Fruit fly (Drosophila melanogaster): ENCODE measurements around the gene CG14795.

Gene CG14795

DNA sequence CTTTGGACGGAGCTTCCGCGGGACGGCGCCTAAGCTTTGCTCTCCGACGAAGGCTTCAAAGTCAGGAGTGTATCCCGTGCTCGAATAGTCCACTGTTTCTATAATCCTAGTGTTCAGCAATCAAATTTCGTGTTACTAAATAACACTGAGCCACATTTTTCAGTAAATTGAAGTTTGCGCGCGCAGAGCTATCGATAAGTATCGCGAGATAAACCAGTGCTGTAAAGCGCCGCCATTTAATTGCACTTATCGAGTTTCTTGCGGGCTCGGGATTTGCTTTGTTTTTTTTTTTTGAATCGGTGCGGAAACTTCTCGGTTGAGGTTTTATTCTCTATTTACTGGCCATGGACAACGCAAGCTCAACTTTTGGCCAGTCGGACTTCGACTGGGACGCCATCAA lies 35.8 kb downstream of the CG14795 start, which contains the start of the genes Rab27 and mei-38:
Gene Rab27 (minus strand): TSS at position 127 of the 400 bp plus-strand sequence.
Gene mei-38 (plus strand): TSS at position 216 of the 400 bp plus-strand sequence.
- TF ChIP-seq Ets98B (GFP tag; IDR thresholded peaks at IDR 0.05), result peak; percentile 21
- TF ChIP-seq CG4496 (GFP tag; IDR thresholded peaks at IDR 0.05), result 0 out of 3 replicates have a peak, but pooled peaks have one; percentile 37
- no peak for TF ChIP-seq Snoo (tag; optimal IDR thresholded peaks at IDR 0.05)

DNA sequence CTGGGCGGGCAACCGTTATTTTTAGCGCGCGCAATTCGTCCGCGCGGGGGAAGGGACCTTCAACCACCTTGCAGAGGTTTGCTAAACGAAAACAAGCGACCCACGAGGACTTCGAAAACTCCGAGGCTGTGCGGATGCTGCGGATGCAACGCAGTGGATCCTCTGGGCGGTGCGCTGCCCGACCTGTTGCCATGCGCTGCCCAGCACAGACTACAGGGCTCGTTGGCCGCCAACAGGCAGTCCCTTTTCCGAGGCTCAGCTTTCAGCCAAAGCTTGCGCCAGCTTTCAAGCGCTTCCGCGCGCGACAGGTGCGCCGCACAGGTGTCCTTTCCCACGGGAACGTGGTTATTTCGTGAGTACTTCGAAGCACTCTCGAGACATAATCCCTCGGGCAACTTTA lies 36.2 kb downstream of the CG14795 start:
- TF ChIP-seq CG12605 (GFP tag; IDR thresholded peaks at IDR 0.05) (peak; percentile 56; the same call in 1 of the 2 replicates), Pif1A (GFP tag; optimal IDR thresholded peaks at IDR 0.05) (no peak), Pif1B (GFP tag; optimal IDR thresholded peaks at IDR 0.05) (no peak), CG8301 (tag; optimal IDR thresholded peaks at IDR 0.05) (no peak)

DNA sequence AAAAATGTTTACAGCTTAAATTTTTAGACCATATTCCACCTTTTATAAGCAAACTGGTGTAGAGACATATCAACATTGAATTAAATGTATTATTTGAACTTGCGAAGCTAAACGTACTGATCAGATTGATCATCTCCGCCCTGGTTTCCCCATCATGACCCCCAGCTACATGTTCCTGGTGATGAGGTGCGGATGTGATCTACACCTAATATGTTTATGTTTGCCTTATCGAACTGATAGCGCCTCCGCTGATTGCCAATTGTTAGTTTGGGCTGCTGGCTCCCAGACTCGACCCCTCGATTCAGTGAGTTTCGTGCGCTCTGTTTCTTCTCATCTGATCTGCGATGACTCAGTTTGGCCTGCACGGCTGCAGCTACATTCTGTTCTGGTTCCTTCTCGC lies 40.4 kb downstream of the CG14795 start, which contains the start of gene CG14780:
Gene CG14780 (plus strand): TSS at position 301 of the 400 bp plus-strand sequence.
- TF ChIP-seq Pif1B (GFP tag; optimal IDR thresholded peaks at IDR 0.05) (no peak), CG8159 (tag; optimal IDR thresholded peaks at IDR 0.05) (no peak), Pif1A (GFP tag; optimal IDR thresholded peaks at IDR 0.05) (no peak), CG13204 (GFP tag; optimal IDR thresholded peaks at IDR 0.05) (no peak), D1 (tag; optimal IDR thresholded peaks at IDR 0.05) (no peak), CG15710 (tag; optimal IDR thresholded peaks at IDR 0.05) (no peak), CG17806 (tag; optimal IDR thresholded peaks at IDR 0.05) (no peak), rn (GFP tag; IDR thresholded peaks at IDR 0.05) (no peak), CG34367 (tag; optimal IDR thresholded peaks at IDR 0.05) (no peak), Snoo (tag; optimal IDR thresholded peaks at IDR 0.05) (no peak), CG9948 (tag; optimal IDR thresholded peaks at IDR 0.05) (no peak), CG4496 (GFP tag; IDR thresholded peaks at IDR 0.05) (no peak), CG32121 (GFP tag; IDR thresholded peaks at IDR 0.05) (no peak), fd96Ca (GFP tag; IDR thresholded peaks at IDR 0.05) (no peak), EcR (GFP tag; optimal IDR thresholded peaks at IDR 0.05) (no peak), CG14655 (GFP tag; optimal IDR thresholded peaks at IDR 0.05) (no peak), Ets98B (GFP tag; IDR thresholded peaks at IDR 0.05) (no peak)

DNA sequence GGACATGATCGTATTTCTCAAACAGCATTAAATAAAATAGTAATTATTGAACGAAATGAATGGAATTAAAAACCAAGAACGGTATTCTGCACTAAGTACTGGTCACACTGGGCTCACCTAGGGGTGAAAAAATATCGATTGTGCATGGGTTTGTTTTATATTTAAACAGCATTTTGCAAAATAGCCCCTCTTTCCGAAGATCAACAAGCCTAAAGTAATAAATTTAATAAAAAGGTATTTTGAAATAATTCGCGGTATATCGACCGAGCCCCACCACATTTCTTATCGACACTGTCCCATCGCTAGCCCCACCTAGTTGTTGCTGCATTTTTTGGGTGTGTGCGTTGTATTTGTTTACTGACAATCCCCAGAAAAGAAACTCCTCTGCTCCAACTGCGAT lies 42.0 kb downstream of the CG14795 start, which contains the start of gene pck:
Gene pck (plus strand): TSS at position 105 of the 400 bp plus-strand sequence.
- TF ChIP-seq CG32121 (GFP tag; IDR thresholded peaks at IDR 0.05) (peak; percentile 47; the same call in 1 of the 2 replicates), CG12605 (GFP tag; IDR thresholded peaks at IDR 0.05) (no peak), CG8159 (tag; optimal IDR thresholded peaks at IDR 0.05) (peak; percentile 1), CG13204 (GFP tag; optimal IDR thresholded peaks at IDR 0.05) (no peak), EcR (GFP tag; optimal IDR thresholded peaks at IDR 0.05) (no peak), CG14655 (GFP tag; optimal IDR thresholded peaks at IDR 0.05) (no peak), Snoo (tag; optimal IDR thresholded peaks at IDR 0.05) (peak; percentile 10), CG34367 (tag; optimal IDR thresholded peaks at IDR 0.05) (no peak), CG15710 (tag; optimal IDR thresholded peaks at IDR 0.05) (peak; percentile 18), Ets98B (GFP tag; IDR thresholded peaks at IDR 0.05) (peak; percentile 52; the same call in 1 of the 2 replicates), rn (GFP tag; IDR thresholded peaks at IDR 0.05) (no peak), fd96Ca (GFP tag; IDR thresholded peaks at IDR 0.05) (peak; percentile 78), CG9948 (tag; optimal IDR thresholded peaks at IDR 0.05) (peak; percentile 29), CG17806 (tag; optimal IDR thresholded peaks at IDR 0.05) (peak; percentile 27), Pif1B (GFP tag; optimal IDR thresholded peaks at IDR 0.05) (no peak), CG10348 (GFP tag; IDR thresholded peaks at IDR 0.05) (no peak), D1 (tag; optimal IDR thresholded peaks at IDR 0.05) (no peak), CG8301 (tag; optimal IDR thresholded peaks at IDR 0.05) (no peak), CG4496 (GFP tag; IDR thresholded peaks at IDR 0.05) (peak; percentile 70)

DNA sequence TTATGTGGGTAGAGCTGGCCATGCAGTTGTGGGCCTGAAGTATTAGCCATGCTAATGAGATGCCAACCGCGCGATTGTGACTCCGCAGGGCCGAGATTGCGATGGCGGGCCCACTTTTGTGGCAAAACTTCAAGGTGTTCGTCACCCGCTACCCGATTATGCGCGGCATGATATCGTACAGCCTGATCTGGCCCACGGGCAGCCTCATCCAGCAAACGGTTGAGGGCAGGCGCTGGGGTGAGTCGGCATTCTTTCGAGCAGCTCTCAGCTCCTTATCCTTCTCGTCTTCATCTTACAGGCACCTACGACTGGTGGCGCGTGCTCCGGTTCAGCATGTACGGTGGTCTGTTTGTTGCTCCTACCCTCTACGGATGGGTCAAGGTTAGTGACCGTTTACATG lies 42.9 kb downstream of the CG14795 start, which contains the start of gene CG32808:
Gene CG32808 (minus strand): TSS at position 101 of the 400 bp plus-strand sequence.
- TF ChIP-seq Pif1A (GFP tag; optimal IDR thresholded peaks at IDR 0.05) (no peak), CG17806 (tag; optimal IDR thresholded peaks at IDR 0.05) (no peak), CG15710 (tag; optimal IDR thresholded peaks at IDR 0.05) (no peak), Pif1B (GFP tag; optimal IDR thresholded peaks at IDR 0.05) (no peak), fd96Ca (GFP tag; IDR thresholded peaks at IDR 0.05) (no peak), EcR (GFP tag; optimal IDR thresholded peaks at IDR 0.05) (no peak), CG14655 (GFP tag; optimal IDR thresholded peaks at IDR 0.05) (no peak), Ets98B (GFP tag; IDR thresholded peaks at IDR 0.05) (no peak), gl (tag; optimal IDR thresholded peaks at IDR 0.05) (no peak), Snoo (tag; optimal IDR thresholded peaks at IDR 0.05) (no peak), CG10348 (GFP tag; IDR thresholded peaks at IDR 0.05) (no peak), D1 (tag; optimal IDR thresholded peaks at IDR 0.05) (no peak), CG32121 (GFP tag; IDR thresholded peaks at IDR 0.05) (no peak), CG9948 (tag; optimal IDR thresholded peaks at IDR 0.05) (no peak), CG8301 (tag; optimal IDR thresholded peaks at IDR 0.05) (no peak), CG12605 (GFP tag; IDR thresholded peaks at IDR 0.05) (no peak), CG4496 (GFP tag; IDR thresholded peaks at IDR 0.05) (no peak)

DNA sequence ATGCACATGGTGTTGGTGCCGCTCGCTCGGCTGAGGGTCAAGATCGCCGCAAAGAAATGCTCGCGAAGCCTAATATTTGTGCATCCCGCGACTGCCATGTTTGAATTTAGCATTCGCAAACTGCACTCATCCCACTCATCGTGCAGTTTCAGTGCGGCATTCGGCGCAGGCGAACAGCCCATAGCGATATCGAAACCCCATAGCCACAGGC lies 45.3 kb downstream of the CG14795 start, which contains the start of gene CG14778:
Gene CG14778 (plus strand): TSS at position 112 of the 211 bp plus-strand sequence.
- TF ChIP-seq CG13204 (GFP tag; optimal IDR thresholded peaks at IDR 0.05) (no peak), CG9948 (tag; optimal IDR thresholded peaks at IDR 0.05) (no peak), CG32121 (GFP tag; IDR thresholded peaks at IDR 0.05) (no peak), CG12605 (GFP tag; IDR thresholded peaks at IDR 0.05) (no peak), CG8159 (tag; optimal IDR thresholded peaks at IDR 0.05) (no peak), CG17806 (tag; optimal IDR thresholded peaks at IDR 0.05) (no peak), Pif1A (GFP tag; optimal IDR thresholded peaks at IDR 0.05) (no peak), fd96Ca (GFP tag; IDR thresholded peaks at IDR 0.05) (no peak), CG10348 (GFP tag; IDR thresholded peaks at IDR 0.05) (no peak), Ets98B (GFP tag; IDR thresholded peaks at IDR 0.05) (no peak), CG4496 (GFP tag; IDR thresholded peaks at IDR 0.05) (no peak), Snoo (tag; optimal IDR thresholded peaks at IDR 0.05) (no peak), D1 (tag; optimal IDR thresholded peaks at IDR 0.05) (no peak), rn (GFP tag; IDR thresholded peaks at IDR 0.05) (no peak), CG15710 (tag; optimal IDR thresholded peaks at IDR 0.05) (no peak)

Measured in whole organism, pupa.